Fruit fly (Drosophila melanogaster) whole organism, embryonic: Measurements from ENCODE around the gene aop.

ENCODE experiments used
- Blimp-1 ChIP-seq: fragments of 200-800 bp; sonication (Bioruptor generic); optimal IDR thresholded peaks from 3 replicates; lab custom pipeline; 2018; ENCODE audit warnings: missing biosample characterization, missing genetic modification characterization, mild to moderate bottlenecking, moderate library complexity, missing genetic modification reagents
- CG10431 ChIP-seq: fragments of 200-800 bp; sonication (Bioruptor generic); optimal IDR thresholded peaks from 3 replicates; lab custom pipeline; 2018; ENCODE audit warnings: missing biosample characterization, mild to moderate bottlenecking, missing genetic modification characterization
- CG10959 ChIP-seq: fragments of 200-800 bp; sonication (Bioruptor generic); IDR thresholded peaks from 2 replicates; pipeline ENCODE4 v1.3.6; 2022; ENCODE audit warnings: missing biosample characterization, missing genetic modification characterization
- CG11398 ChIP-seq: fragments of 200-800 bp; sonication (Bioruptor generic); optimal IDR thresholded peaks from 2 replicates; lab custom pipeline; 2016; ENCODE audit warnings: missing biosample characterization, missing genetic modification characterization
- CG11695 ChIP-seq: fragments of 200-800 bp; sonication (Bioruptor generic); IDR thresholded peaks from 3 replicates; pipeline ENCODE4 v1.3.6; 2022; ENCODE audit warnings: missing biosample characterization, missing genetic modification characterization
- CG13123 ChIP-seq: fragments of 200-800 bp; sonication (Bioruptor generic); optimal IDR thresholded peaks from 2 replicates; lab custom pipeline; 2016; ENCODE audit warnings: missing biosample characterization, missing genetic modification characterization
- CG14050 ChIP-seq: fragments of 200-800 bp; sonication (Bioruptor generic); IDR thresholded peaks from 3 replicates; pipeline ENCODE4 v1.3.6; 2022; ENCODE audit warnings: missing biosample characterization, missing genetic modification characterization
- CG15696 ChIP-seq: fragments of 200-800 bp; sonication (Bioruptor generic); optimal IDR thresholded peaks from 2 replicates; lab custom pipeline; 2019; ENCODE audit warnings: missing biosample characterization, mild to moderate bottlenecking, missing genetic modification characterization, moderate library complexity
- CG16779 ChIP-seq: fragments of 200-800 bp; sonication (Bioruptor generic); IDR thresholded peaks from 2 replicates; pipeline ENCODE4 v1.3.6; 2022; ENCODE audit warnings: missing biosample characterization, missing genetic modification characterization
- CG17328 ChIP-seq: fragments of 200-800 bp; sonication (Bioruptor generic); IDR thresholded peaks from 2 replicates; pipeline ENCODE4 v1.3.6; 2022; ENCODE audit warnings: missing biosample characterization, missing genetic modification characterization
- CG17802 ChIP-seq: fragments of 200-800 bp; sonication (Bioruptor generic); optimal IDR thresholded peaks from 2 replicates; lab custom pipeline; 2018; ENCODE audit warnings: missing biosample characterization, mild to moderate bottlenecking, missing genetic modification characterization, moderate library complexity
- CG2889 ChIP-seq: fragments of 200-800 bp; sonication (Bioruptor generic); IDR thresholded peaks from 3 replicates; pipeline ENCODE4 v1.3.6; 2022; ENCODE audit warnings: missing biosample characterization, missing genetic modification characterization
- CG31224 ChIP-seq: fragments of 200-800 bp; sonication (Bioruptor generic); IDR thresholded peaks from 2 replicates; pipeline ENCODE4 v1.3.6; 2022; ENCODE audit warnings: missing biosample characterization, missing genetic modification characterization
- CG31388 ChIP-seq: fragments of 200-800 bp; sonication (Bioruptor generic); optimal IDR thresholded peaks from 2 replicates; lab custom pipeline; 2016; ENCODE audit warnings: missing biosample characterization, missing genetic modification characterization
- CG3163 ChIP-seq: fragments of 200-800 bp; sonication (Bioruptor generic); optimal IDR thresholded peaks from 3 replicates; lab custom pipeline; 2016; ENCODE audit warnings: missing biosample characterization, missing genetic modification characterization
- CG32532 ChIP-seq: fragments of 200-800 bp; sonication (Bioruptor generic); IDR thresholded peaks from 2 replicates; pipeline ENCODE4 v1.3.6; 2022; ENCODE audit warnings: missing biosample characterization, missing genetic modification characterization
- CG3995 ChIP-seq: fragments of 200-800 bp; sonication (Bioruptor generic); optimal IDR thresholded peaks from 3 replicates; lab custom pipeline; 2016; ENCODE audit warnings: missing biosample characterization, missing genetic modification characterization
- CG4360 ChIP-seq: fragments of 200-800 bp; sonication (Bioruptor generic); IDR thresholded peaks from 2 replicates; pipeline ENCODE4 v1.3.6; 2022; ENCODE audit warnings: missing biosample characterization, missing genetic modification characterization
- CG4617 ChIP-seq: fragments of 200-800 bp; sonication (Bioruptor generic); optimal IDR thresholded peaks from 3 replicates; lab custom pipeline; 2016; ENCODE audit warnings: missing biosample characterization, missing genetic modification characterization, borderline replicate concordance
- CG5245 ChIP-seq: fragments of 200-800 bp; sonication (Bioruptor generic); optimal IDR thresholded peaks from 3 replicates; lab custom pipeline; 2016; ENCODE audit warnings: missing biosample characterization, missing genetic modification characterization
- CG6689 ChIP-seq: fragments of 200-800 bp; sonication (Bioruptor generic); IDR thresholded peaks from 2 replicates; pipeline ENCODE4 v1.3.6; 2022; ENCODE audit warnings: missing biosample characterization, missing genetic modification characterization
- CG6813 ChIP-seq: fragments of 200-800 bp; sonication (Bioruptor generic); optimal IDR thresholded peaks from 2 replicates; lab custom pipeline; 2017; ENCODE audit warnings: missing biosample characterization, missing genetic modification characterization, mild to moderate bottlenecking, moderate library complexity, missing genetic modification reagents
- CG7556 ChIP-seq: fragments of 200-800 bp; sonication (Bioruptor generic); optimal IDR thresholded peaks from 2 replicates; lab custom pipeline; 2017; ENCODE audit warnings: missing biosample characterization, mild to moderate bottlenecking, missing genetic modification characterization
- CG8281 ChIP-seq: fragments of 200-800 bp; sonication (Bioruptor generic); optimal IDR thresholded peaks from 2 replicates; lab custom pipeline; 2018; ENCODE audit warnings: missing biosample characterization, mild to moderate bottlenecking, missing genetic modification characterization, moderate library complexity
- CG8765 ChIP-seq: fragments of 200-800 bp; sonication (Bioruptor generic); IDR thresholded peaks from 2 replicates; pipeline ENCODE4 v1.3.6; 2022; ENCODE audit warnings: missing biosample characterization, missing genetic modification characterization
- CG8944 ChIP-seq: fragments of 200-800 bp; sonication (Bioruptor generic); optimal IDR thresholded peaks from 3 replicates; lab custom pipeline; 2016; ENCODE audit warnings: missing biosample characterization, missing genetic modification characterization
- CTCF ChIP-seq: fragments of 200-800 bp; sonication (Bioruptor generic); optimal IDR thresholded peaks from 2 replicates; lab custom pipeline; 2017; ENCODE audit warnings: missing biosample characterization, mild to moderate bottlenecking, missing genetic modification characterization, moderate library complexity
- Dip2 ChIP-seq: fragments of 200-800 bp; sonication (Bioruptor generic); IDR thresholded peaks from 2 replicates; pipeline ENCODE4 v1.3.6; 2022; ENCODE audit warnings: missing biosample characterization, missing genetic modification characterization
- Dll ChIP-seq: fragments of 200-800 bp; sonication (Bioruptor generic); IDR thresholded peaks from 4 replicates; pipeline ENCODE4 v1.3.6; 2022; ENCODE audit warnings: missing biosample characterization, missing genetic modification characterization; ENCODE audit not compliant: partially characterized antibody
- ERR ChIP-seq: fragments of 200-800 bp; sonication (Bioruptor generic); optimal IDR thresholded peaks from 2 replicates; lab custom pipeline; 2016; ENCODE audit warnings: missing biosample characterization, missing genetic modification characterization
- Gug ChIP-seq: fragments of 200-800 bp; sonication (Bioruptor generic); IDR thresholded peaks from 4 replicates; pipeline ENCODE4 v1.3.6; 2022; ENCODE audit warnings: missing biosample characterization, missing genetic modification characterization
- Pdp1 ChIP-seq, 2 experiments: fragments of 200-800 bp; sonication (Bioruptor generic); optimal IDR thresholded peaks; 3 replicates each; lab custom pipeline; 2016; ENCODE audit warnings: missing biosample characterization in 2 of 2, missing genetic modification characterization in 2 of 2, mild to moderate bottlenecking in 1 of 2, moderate library complexity in 1 of 2
- Ptx1 ChIP-seq: fragments of 200-800 bp; sonication (Bioruptor generic); IDR thresholded peaks from 2 replicates; pipeline ENCODE4 v1.3.6; 2022; ENCODE audit warnings: missing biosample characterization, missing genetic modification characterization
- Sox102F ChIP-seq: fragments of 200-800 bp; sonication (Bioruptor generic); optimal IDR thresholded peaks from 2 replicates; lab custom pipeline; 2018; ENCODE audit warnings: missing biosample characterization, mild to moderate bottlenecking, missing genetic modification characterization, moderate library complexity
- ab ChIP-seq: fragments of 200-800 bp; sonication (Bioruptor generic); optimal IDR thresholded peaks from 2 replicates; lab custom pipeline; 2016; ENCODE audit warnings: missing biosample characterization, missing genetic modification characterization
- cad ChIP-seq: fragments of >200 bp; optimal IDR thresholded peaks from 2 replicates; lab custom pipeline; 2017; ENCODE audit warnings: missing biosample characterization, missing genetic modification characterization
- chm ChIP-seq: fragments of 200-800 bp; sonication (Bioruptor generic); IDR thresholded peaks from 2 replicates; pipeline ENCODE4 v1.3.6; 2022; ENCODE audit warnings: missing biosample characterization, missing genetic modification characterization
- grau ChIP-seq: fragments of 200-800 bp; optimal IDR thresholded peaks from 3 replicates; lab custom pipeline; 2019; ENCODE audit warnings: missing biosample characterization, mild to moderate bottlenecking, missing genetic modification characterization, moderate library complexity
- hbn ChIP-seq: fragments of 200-800 bp; sonication (Bioruptor generic); IDR thresholded peaks from 2 replicates; pipeline ENCODE4 v1.3.6; 2022; ENCODE audit warnings: missing biosample characterization, missing genetic modification characterization; ENCODE audit not compliant: partially characterized antibody
- hth ChIP-seq: fragments of >200 bp; optimal IDR thresholded peaks from 2 replicates; lab custom pipeline; 2017; ENCODE audit warnings: inconsistent platforms
- inv ChIP-seq: fragments of 200-800 bp; sonication (Bioruptor generic); IDR thresholded peaks from 2 replicates; pipeline ENCODE4 v1.3.6; 2022; ENCODE audit warnings: missing biosample characterization, missing genetic modification characterization; ENCODE audit not compliant: partially characterized antibody
- nau ChIP-seq: fragments of 200-800 bp; sonication (Bioruptor generic); optimal IDR thresholded peaks from 3 replicates; lab custom pipeline; 2017; ENCODE audit warnings: missing biosample characterization, mild to moderate bottlenecking, missing genetic modification characterization, missing genetic modification reagents
- nmo ChIP-seq: fragments of 200-800 bp; sonication (Bioruptor generic); optimal IDR thresholded peaks from 2 replicates; lab custom pipeline; 2018; ENCODE audit warnings: missing biosample characterization, mild to moderate bottlenecking, missing genetic modification characterization, moderate library complexity
- pan ChIP-seq, 4 experiments: fragments of >200 bp in 3 of 4; fragments of 200-800 bp in 1 of 4; sonication (Bioruptor generic) in 1 of 4; optimal IDR thresholded peaks in 3 of 4; IDR thresholded peaks in 1 of 4; 2 replicates each; pipeline versions ENCODE4 v1.3.6 to Lab custom; 2017 to 2022; ENCODE audit warnings: missing biosample characterization in 2 of 4, missing genetic modification characterization in 2 of 4, mixed read lengths in 1 of 4
- phol ChIP-seq: fragments of 200-800 bp; sonication (Bioruptor generic); optimal IDR thresholded peaks from 3 replicates; lab custom pipeline; 2018; ENCODE audit warnings: missing biosample characterization, mild to moderate bottlenecking, missing genetic modification characterization, moderate library complexity
- prd ChIP-seq, 3 experiments: fragments of >200 bp in 2 of 3; fragments of 200-800 bp in 1 of 3; sonication (Bioruptor generic) in 1 of 3; optimal IDR thresholded peaks in 2 of 3; IDR thresholded peaks in 1 of 3; 2 replicates in 2 of 3; 3 replicates in 1 of 3; pipeline versions ENCODE4 v1.3.6 to Lab custom; 2017 to 2022; ENCODE audit warnings: missing biosample characterization in 1 of 3, missing genetic modification characterization in 1 of 3
- sna ChIP-seq: fragments of 200-800 bp; sonication (Bioruptor generic); IDR thresholded peaks from 2 replicates; pipeline ENCODE4 v1.3.6; 2022; ENCODE audit warnings: missing biosample characterization, missing genetic modification characterization; ENCODE audit not compliant: partially characterized antibody
- tio ChIP-seq: fragments of 200-800 bp; sonication (Bioruptor generic); optimal IDR thresholded peaks from 2 replicates; lab custom pipeline; 2017; ENCODE audit warnings: missing biosample characterization, missing genetic modification characterization, inconsistent platforms
- tll ChIP-seq, 2 experiments: fragments of 200-800 bp in 1 of 2; fragments of >200 bp in 1 of 2; sonication (Bioruptor generic) in 1 of 2; optimal IDR thresholded peaks; 2 replicates each; lab custom pipeline; 2017 to 2019; ENCODE audit warnings: missing biosample characterization in 2 of 2, missing genetic modification characterization in 2 of 2, mild to moderate bottlenecking in 1 of 2, moderate library complexity in 1 of 2
- unc-4 ChIP-seq: fragments of 200-800 bp; sonication (Bioruptor generic); IDR thresholded peaks from 2 replicates; pipeline ENCODE4 v1.3.6; 2022; ENCODE audit warnings: missing biosample characterization, missing genetic modification characterization; ENCODE audit not compliant: partially characterized antibody

Gene aop

DNA sequence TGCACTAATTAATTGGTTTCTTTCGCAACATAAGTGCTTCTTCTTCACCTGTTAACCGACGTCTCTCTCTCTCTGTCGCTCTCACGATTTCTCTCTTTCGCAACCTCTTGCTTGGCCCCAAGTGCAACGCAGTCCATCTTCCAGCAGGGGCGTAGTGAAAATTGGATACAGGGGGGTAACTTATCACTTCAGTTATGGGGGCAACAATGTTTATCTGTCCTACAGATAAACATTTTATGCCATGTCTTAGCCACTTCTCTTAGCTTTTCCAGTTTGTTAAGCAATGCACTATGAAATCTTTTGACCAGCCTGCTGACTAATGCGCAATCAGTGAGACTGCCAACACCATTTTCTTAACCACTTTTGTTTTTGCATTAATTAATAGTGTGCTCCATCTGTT lies 48.8 kb upstream of the aop start (continued):
- TF ChIP-seq CG10959 (GFP tag; lab: Robert Waterston, UW): no peak
- no peak for TF ChIP-seq CG16779 (GFP tag; lab: Robert Waterston, UW)
- TF ChIP-seq CG8765 (GFP tag; lab: Robert Waterston, UW): no peak
- peak; percentile 29; the same call in 1 of the 2 replicates for TF ChIP-seq CG32532 (GFP tag; lab: Robert Waterston, UW)
- TF ChIP-seq nau (GFP tag; lab: Kevin White, UChicago): no peak
- TF ChIP-seq hbn (GFP tag; lab: Robert Waterston, UW): no peak
- TF ChIP-seq pan (optimal IDR thresholded peaks at IDR 0.05; lab: Kevin White, UChicago): no peak
- TF ChIP-seq pan (GFP tag; optimal IDR thresholded peaks at IDR 0.05 in 1 of 2, IDR thresholded peaks at IDR 0.05 in 1 of 2): peak in 1 of 2 experiments; percentile 63
- TF ChIP-seq CG14050 (GFP tag; lab: Robert Waterston, UW): peak; percentile 56; the same call in 1 of the 3 replicates
- no peak for TF ChIP-seq ERR (GFP tag; lab: Kevin White, UChicago)
- no peak for TF ChIP-seq CG13123 (GFP tag; lab: Kevin White, UChicago)
- no peak for TF ChIP-seq hth (lab: Kevin White, UChicago)
- no peak for TF ChIP-seq sna (GFP tag; lab: Robert Waterston, UW)
- no peak for TF ChIP-seq tll (GFP tag; optimal IDR thresholded peaks at IDR 0.05; lab: Kevin White, UChicago)
- peak; percentile 46 for TF ChIP-seq grau (tag; lab: Kevin White, UChicago)
- no peak for TF ChIP-seq CG31224 (GFP tag; lab: Robert Waterston, UW)
- no peak for TF ChIP-seq CG10431
- TF ChIP-seq CG17802 (tag; lab: Kevin White, UChicago): no peak
- no peak for TF ChIP-seq prd (optimal IDR thresholded peaks at IDR 0.05; lab: Kevin White, UChicago)
- peak; percentile 51; the same call in 2 of the 3 replicates for TF ChIP-seq prd (GFP tag; IDR thresholded peaks at IDR 0.05; lab: Robert Waterston, UW)
- TF ChIP-seq CG31388 (GFP tag; lab: Kevin White, UChicago): no peak
- no peak for TF ChIP-seq CG7556 (GFP tag; lab: Kevin White, UChicago)
- no peak for TF ChIP-seq CG2889 (GFP tag; lab: Robert Waterston, UW)
- peak; percentile 34 for TF ChIP-seq CG8944
- no peak for TF ChIP-seq CG3163 (GFP tag; lab: Kevin White, UChicago)
- TF ChIP-seq Pdp1 (GFP tag; optimal IDR thresholded peaks at IDR 0.05; lab: Kevin White, UChicago): peak; percentile 17 to 24
- no peak for TF ChIP-seq unc-4 (GFP tag; lab: Robert Waterston, UW)
- no peak for TF ChIP-seq ab (GFP tag; lab: Kevin White, UChicago)
- TF ChIP-seq cad (GFP tag; lab: Kevin White, UChicago): no peak
- no peak for TF ChIP-seq CG4617 (GFP tag; lab: Kevin White, UChicago)
- no peak for TF ChIP-seq CG5245
- TF ChIP-seq tio (GFP tag; lab: Kevin White, UChicago): no peak
- TF ChIP-seq CG11398: peak; percentile 41
- TF ChIP-seq CG11695 (GFP tag; lab: Robert Waterston, UW): peak; percentile 45; the same call in 1 of the 3 replicates
- peak; percentile 42; the same call in 2 of the 4 replicates for TF ChIP-seq Gug (GFP tag; lab: Robert Waterston, UW)
- no peak for TF ChIP-seq inv (GFP tag; lab: Robert Waterston, UW)
- peak; percentile 42 for TF ChIP-seq CG6813 (GFP tag; lab: Kevin White, UChicago)
- no peak for TF ChIP-seq CG15696
- no peak for TF ChIP-seq CG4360 (GFP tag; lab: Robert Waterston, UW)
- TF ChIP-seq Ptx1: peak; percentile 66
- peak; percentile 62 for TF ChIP-seq CG6689 (GFP tag; lab: Robert Waterston, UW)
- peak; percentile 51 for TF ChIP-seq phol (tag; lab: Kevin White, UChicago)
- peak; percentile 47 for TF ChIP-seq Blimp-1 (GFP tag; lab: Kevin White, UChicago)
- no peak for TF ChIP-seq CG3995
- no peak for TF ChIP-seq CG8281
- no peak for TF ChIP-seq Sox102F (GFP tag; lab: Kevin White, UChicago)
- TF ChIP-seq Dll (GFP tag; lab: Robert Waterston, UW): no peak
- peak; percentile 74 for TF ChIP-seq CG17328 (GFP tag; lab: Robert Waterston, UW)
- TF ChIP-seq chm (GFP tag; lab: Robert Waterston, UW): peak; percentile 56; the same call in 1 of the 2 replicates
- no peak for TF ChIP-seq CTCF (GFP tag; lab: Kevin White, UChicago)
- TF ChIP-seq nmo (GFP tag; lab: Kevin White, UChicago): peak; percentile 26
- no peak for TF ChIP-seq Dip2 (GFP tag; lab: Robert Waterston, UW)
